Worm (Caenorhabditis elegans): ENCODE measurements around the gene AC3.5.
A peak's percentile ranks its signal among the peaks of the same experiment; 100 is the strongest.

Gene AC3.5

DNA sequence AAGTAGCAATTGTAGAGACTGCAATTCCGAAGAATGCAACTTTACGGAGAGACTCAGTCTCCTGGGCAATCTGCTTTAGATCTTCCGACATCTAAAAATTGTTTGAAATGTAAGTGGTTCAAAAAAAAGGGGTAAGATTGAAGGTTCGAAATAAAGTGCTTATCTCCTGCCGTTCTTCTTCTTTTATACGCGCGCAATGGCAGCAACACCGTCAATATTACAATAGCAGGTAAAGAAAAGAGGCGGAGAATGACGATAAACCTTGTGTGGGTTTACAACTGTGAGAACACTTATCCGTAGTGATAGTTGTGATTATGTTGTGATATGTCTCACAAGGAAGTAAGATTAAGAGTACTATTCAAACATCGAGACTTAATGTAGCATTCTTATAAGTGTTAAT lies 33.5 kb downstream of the AC3.5 start, which contains the start of gene col-13:
TSS of gene col-13 (minus strand) at position 101 of the 400 bp plus-strand sequence.
- no peak for TF ChIP-seq ceh-16 (tag; optimal IDR thresholded peaks at IDR 0.05)
- no peak for TF ChIP-seq ceh-82 (tag; optimal IDR thresholded peaks at IDR 0.05)
- no peak for TF ChIP-seq ZK546.5 (tag; optimal IDR thresholded peaks at IDR 0.05)
- no peak for TF ChIP-seq ama-1 (optimal IDR thresholded peaks at IDR 0.05)
- no peak for TF ChIP-seq lin-39 (tag; optimal IDR thresholded peaks at IDR 0.05)
- TF ChIP-seq nhr-23 (tag; optimal IDR thresholded peaks at IDR 0.05), result no peak
- TF ChIP-seq nhr-25 (tag; optimal IDR thresholded peaks at IDR 0.05), result no peak
- no peak for TF ChIP-seq lsy-2 (tag; optimal IDR thresholded peaks at IDR 0.05)
- no peak for TF ChIP-seq zag-1 (tag; optimal IDR thresholded peaks at IDR 0.05)
- TF ChIP-seq nhr-6 (tag; optimal IDR thresholded peaks at IDR 0.05), result no peak
- TF ChIP-seq elt-3 (tag; optimal IDR thresholded peaks at IDR 0.05), result no peak
- TF ChIP-seq alr-1 (tag; optimal IDR thresholded peaks at IDR 0.05), result no peak
- TF ChIP-seq egl-27 (tag; optimal IDR thresholded peaks at IDR 0.05), result no peak
- no peak for TF ChIP-seq dmd-4 (tag; optimal IDR thresholded peaks at IDR 0.05)
- no peak for TF ChIP-seq unc-39 (tag; optimal IDR thresholded peaks at IDR 0.05)
- TF ChIP-seq nhr-237 (tag; optimal IDR thresholded peaks at IDR 0.05), result no peak
- no peak for TF ChIP-seq unc-62 (GFP tag; optimal IDR thresholded peaks at IDR 0.05)
- no peak for TF ChIP-seq crh-2 (tag; optimal IDR thresholded peaks at IDR 0.05)
- TF ChIP-seq nhr-12 (tag; optimal IDR thresholded peaks at IDR 0.05), result no peak

DNA sequence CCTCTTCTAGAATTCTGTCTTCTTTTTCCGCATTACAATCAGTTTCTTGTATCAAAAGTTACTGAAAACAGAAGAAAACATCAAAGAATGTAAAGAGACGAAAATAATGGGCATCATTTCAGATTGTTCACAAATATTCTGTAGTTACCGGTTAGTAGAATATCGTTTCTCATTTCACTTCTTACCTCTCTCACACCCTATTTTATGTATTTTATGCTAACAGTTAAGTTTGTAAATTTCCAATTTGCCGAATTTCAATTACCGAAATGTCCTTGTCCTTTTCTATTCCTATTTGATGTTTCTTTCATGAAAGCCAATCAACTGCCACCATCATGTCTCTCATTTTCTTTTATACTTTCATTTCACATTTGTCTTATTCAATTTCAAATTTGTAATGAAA lies 35.2 kb downstream of the AC3.5 start:
- TF ChIP-seq unc-39 (tag; optimal IDR thresholded peaks at IDR 0.05) (no peak), Y55F3AM.14 (GFP tag; optimal IDR thresholded peaks at IDR 0.05) (no peak), sma-3 (GFP tag; optimal IDR thresholded peaks at IDR 0.05) (peak; percentile 16), sma-9 (GFP tag; optimal IDR thresholded peaks at IDR 0.05) (no peak), sma-9 (tag; optimal IDR thresholded peaks at IDR 0.05) (no peak), nhr-21 (tag; optimal IDR thresholded peaks at IDR 0.05) (no peak), nhr-25 (tag; optimal IDR thresholded peaks at IDR 0.05) (peak; percentile 76), nhr-77 (tag; optimal IDR thresholded peaks at IDR 0.05) (no peak), lsy-2 (tag; optimal IDR thresholded peaks at IDR 0.05) (no peak), ama-1 (optimal IDR thresholded peaks at IDR 0.05) (no peak), aly-2 (tag; optimal IDR thresholded peaks at IDR 0.05) (no peak), blmp-1 (tag; optimal IDR thresholded peaks at IDR 0.05; ENCODE audit: insufficient read depth) (peak; percentile 25), ztf-1 (GFP tag; conservative IDR thresholded peaks at IDR 0.05) (no peak), lin-11 (tag; optimal IDR thresholded peaks at IDR 0.05) (no peak)

DNA sequence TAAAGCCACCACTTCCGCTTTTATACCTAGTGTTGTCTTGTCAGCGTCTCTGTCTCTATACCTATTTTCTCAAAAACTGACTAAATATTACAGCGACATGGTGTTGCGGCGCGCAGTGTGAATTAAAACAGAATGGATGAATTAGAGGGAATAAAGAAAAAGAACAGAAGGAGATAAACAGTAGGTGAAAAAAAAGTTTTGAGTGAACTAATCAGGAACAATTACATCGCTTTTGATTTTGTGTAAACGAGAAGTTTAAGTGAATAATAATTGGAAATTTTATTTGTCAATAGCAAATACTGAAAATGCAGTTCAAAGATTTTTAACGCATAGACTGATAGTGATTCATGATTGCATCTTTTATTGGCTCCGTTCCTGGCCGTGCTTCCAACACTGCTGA lies 36.8 kb downstream of the AC3.5 start, which contains the start of gene col-12:
TSS of gene col-12 (minus strand) at position 101 of the 400 bp plus-strand sequence.
- TF ChIP-seq sma-3 (GFP tag; optimal IDR thresholded peaks at IDR 0.05) (no peak), gmeb-1 (tag; optimal IDR thresholded peaks at IDR 0.05) (no peak), unc-62 (GFP tag; optimal IDR thresholded peaks at IDR 0.05) (no peak), ZK546.5 (tag; optimal IDR thresholded peaks at IDR 0.05) (no peak), C34F6.9 (tag; optimal IDR thresholded peaks at IDR 0.05) (no peak), peb-1 (tag; optimal IDR thresholded peaks at IDR 0.05) (no peak), zag-1 (tag; optimal IDR thresholded peaks at IDR 0.05) (no peak), crh-2 (tag; optimal IDR thresholded peaks at IDR 0.05) (no peak), mbf-1 (tag; optimal IDR thresholded peaks at IDR 0.05) (no peak), nhr-25 (tag; optimal IDR thresholded peaks at IDR 0.05) (no peak)

DNA sequence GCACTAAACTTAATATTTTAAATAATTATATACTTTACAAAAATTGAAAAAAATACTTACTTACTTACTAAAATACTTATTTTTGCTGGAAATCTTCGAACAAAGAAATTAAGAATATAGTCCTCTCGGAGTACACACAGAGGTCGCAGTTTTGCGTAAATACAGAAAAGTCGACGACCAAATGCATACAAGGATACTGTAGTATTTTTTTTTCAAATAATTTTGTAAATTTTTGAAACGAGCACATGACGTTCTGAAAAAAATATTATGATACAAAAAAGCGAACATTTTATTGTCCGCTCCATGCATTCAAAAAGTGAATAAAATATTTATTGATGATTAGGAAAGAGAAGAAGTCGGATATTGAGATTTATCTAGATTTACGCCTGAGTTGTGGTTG lies 37.9 kb downstream of the AC3.5 start, which contains the start of gene apc-10:
TSS of gene apc-10 (minus strand) at position 101 of the 400 bp plus-strand sequence.
- TF ChIP-seq Y55F3AM.14 (GFP tag; optimal IDR thresholded peaks at IDR 0.05) (no peak), lin-39 (tag; optimal IDR thresholded peaks at IDR 0.05) (no peak), ztf-1 (GFP tag; conservative IDR thresholded peaks at IDR 0.05) (no peak), nhr-12 (tag; optimal IDR thresholded peaks at IDR 0.05) (no peak), ceh-16 (tag; optimal IDR thresholded peaks at IDR 0.05) (no peak), skn-1 (tag; optimal IDR thresholded peaks at IDR 0.05) (no peak), sma-9 (GFP tag; optimal IDR thresholded peaks at IDR 0.05) (no peak), sma-9 (tag; optimal IDR thresholded peaks at IDR 0.05) (no peak), sem-4 (tag; optimal IDR thresholded peaks at IDR 0.05) (no peak), nhr-21 (tag; optimal IDR thresholded peaks at IDR 0.05) (no peak), R02D3.7 (tag; optimal IDR thresholded peaks at IDR 0.05) (no peak), snpc-4 (tag; optimal IDR thresholded peaks at IDR 0.05) (no peak), lsy-2 (tag; optimal IDR thresholded peaks at IDR 0.05) (no peak), nhr-237 (tag; optimal IDR thresholded peaks at IDR 0.05) (no peak), nhr-10 (tag; optimal IDR thresholded peaks at IDR 0.05) (no peak), alr-1 (tag; optimal IDR thresholded peaks at IDR 0.05) (no peak), zag-1 (tag; optimal IDR thresholded peaks at IDR 0.05) (no peak), C34F6.9 (tag; optimal IDR thresholded peaks at IDR 0.05) (no peak), ztf-11 (tag; optimal IDR thresholded peaks at IDR 0.05) (no peak), nhr-77 (tag; optimal IDR thresholded peaks at IDR 0.05) (no peak), elt-3 (tag; optimal IDR thresholded peaks at IDR 0.05) (no peak)
